Fruit fly (Drosophila melanogaster): ENCODE results near the gene CG43798.

dm6 chr2L:4635376-4635775 is 11.5 kb upstream of the CG43798 start:
- TF ChIP-seq CTCF (optimal IDR thresholded peaks at IDR 0.05) (no peak), CG8478 (optimal IDR thresholded peaks at IDR 0.05) (no peak)
